Fruit fly (Drosophila melanogaster) whole organism, pupa: ENCODE results near the gene Mur82C.

Source experiments
- Ets98B ChIP-seq: fragments of 200-800 bp; sonication (Bioruptor generic); IDR thresholded peaks from 2 replicates; pipeline ENCODE4 v1.3.6; 2022; ENCODE audit warnings: missing biosample characterization, missing genetic modification characterization
- Pif1A ChIP-seq: fragments of 200-800 bp; sonication (Bioruptor generic); optimal IDR thresholded peaks from 3 replicates; lab custom pipeline; 2016; ENCODE audit warnings: missing biosample characterization, missing genetic modification characterization

Mur82C gene

DNA sequence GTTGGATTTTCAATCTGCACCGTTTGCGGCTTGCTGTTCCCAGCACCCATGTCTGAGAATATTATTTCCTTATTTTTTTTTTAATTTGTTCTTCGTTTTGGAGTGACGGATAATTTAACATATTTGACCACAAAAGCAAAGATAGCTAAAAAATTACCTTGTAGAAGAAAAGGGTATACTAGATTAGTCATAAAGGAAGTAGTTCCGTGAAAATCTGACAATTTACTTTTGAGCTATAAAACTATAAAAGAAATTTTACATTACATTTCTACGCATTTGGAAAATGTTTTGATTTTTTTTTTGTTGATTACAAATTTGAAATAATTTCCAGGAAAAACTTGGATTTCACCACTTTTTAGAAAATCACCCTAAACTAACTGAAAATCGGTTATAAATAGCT is 37.4 kb downstream of the Mur82C start, which contains the start of gene CG32945:
Gene CG32945 (minus strand): TSS at position 101 of the 400 bp plus-strand sequence.
- no peak for TF ChIP-seq Ets98B
- no peak for TF ChIP-seq Pif1A (GFP tag; lab: Kevin White, UChicago)
